Worm (Caenorhabditis elegans): ENCODE measurements around the gene C33F10.8.
"Not testable (repeated sequence)": the region's sequence is repeated elsewhere in the genome, so short reads cannot be mapped to it uniquely, and the experiment has no call there.

ce11 chrII:4860260-4860659 is 35.2 kb upstream of the C33F10.8 start, which contains the start of the genes nspd-5 and F11G11.4:
- not testable (repeated sequence) for TF ChIP-seq fax-1, elt-2, odd-2 (tag; optimal IDR thresholded peaks at IDR 0.05)
